Worm (Caenorhabditis elegans) whole organism, mixed stage, embryonic: ENCODE results near the gene pygo-1.

Experiments used
- M03D4.4 ChIP-seq: sonication (generic microtip); optimal IDR thresholded peaks from 2 replicates; lab custom pipeline; 2017; ENCODE audit warnings: mild to moderate bottlenecking, missing genetic modification characterization, missing compliant biosample characterization
- blmp-1 ChIP-seq: fragments of 150-350 bp; optimal IDR thresholded peaks from 2 replicates; lab custom pipeline; 2014; ENCODE audit warnings: missing biosample characterization, missing genetic modification characterization
- ceh-39 ChIP-seq: fragments of 150-350 bp; optimal IDR thresholded peaks from 2 replicates; lab custom pipeline; 2014; ENCODE audit warnings: missing biosample characterization, missing genetic modification characterization
- ceh-43 ChIP-seq: fragments of 200-800 bp; sonication (Bioruptor generic); optimal IDR thresholded peaks from 2 replicates; lab custom pipeline; 2018; ENCODE audit warnings: mild to moderate bottlenecking, missing genetic modification characterization, moderate library complexity, missing compliant biosample characterization
- ceh-83 ChIP-seq: fragments of 200-800 bp; sonication (Bioruptor generic); optimal IDR thresholded peaks from 2 replicates; lab custom pipeline; 2018; ENCODE audit warnings: mild to moderate bottlenecking, missing genetic modification characterization, missing compliant biosample characterization
- ces-1 ChIP-seq: fragments of 150-350 bp; optimal IDR thresholded peaks from 2 replicates; lab custom pipeline; 2014; ENCODE audit warnings: missing biosample characterization, missing genetic modification reagents, missing genetic modification characterization
- cnd-1 ChIP-seq: fragments of 200-800 bp; sonication (Bioruptor generic); optimal IDR thresholded peaks from 2 replicates; lab custom pipeline; 2018; ENCODE audit warnings: mild to moderate bottlenecking, missing genetic modification characterization, missing compliant biosample characterization
- drap-1 ChIP-seq: fragments of 200-800 bp; sonication (Bioruptor generic); optimal IDR thresholded peaks from 3 replicates; lab custom pipeline; 2018; ENCODE audit warnings: mild to moderate bottlenecking, missing genetic modification characterization, missing compliant biosample characterization
- elt-1 ChIP-seq: sonication (generic microtip); optimal IDR thresholded peaks from 2 replicates; lab custom pipeline; 2017; ENCODE audit warnings: missing genetic modification characterization, mild to moderate bottlenecking, missing compliant biosample characterization, antibody characterized with exemption, moderate library complexity, borderline replicate concordance; ENCODE audit not compliant: insufficient read depth
- elt-3 ChIP-seq: fragments of 150-350 bp; optimal IDR thresholded peaks from 2 replicates; lab custom pipeline; 2014; ENCODE audit warnings: missing biosample characterization, missing genetic modification characterization
- ham-2 ChIP-seq: fragments of 200-800 bp; sonication (Bioruptor generic); optimal IDR thresholded peaks from 2 replicates; lab custom pipeline; 2018; ENCODE audit warnings: mild to moderate bottlenecking, missing genetic modification characterization, missing compliant biosample characterization
- hlh-1 ChIP-seq: fragments of 150-350 bp; optimal IDR thresholded peaks from 2 replicates; lab custom pipeline; 2014; ENCODE audit warnings: missing biosample characterization, missing genetic modification reagents, missing genetic modification characterization
- lin-13 ChIP-seq: fragments of 150-350 bp; optimal IDR thresholded peaks from 2 replicates; lab custom pipeline; 2014; ENCODE audit warnings: missing biosample characterization, missing genetic modification characterization
- lin-32 ChIP-seq: fragments of 200-800 bp; sonication (Bioruptor generic); optimal IDR thresholded peaks from 2 replicates; lab custom pipeline; 2018; ENCODE audit warnings: mild to moderate bottlenecking, missing genetic modification characterization, missing compliant biosample characterization
- lsy-2 ChIP-seq: fragments of 150-350 bp; optimal IDR thresholded peaks from 2 replicates; lab custom pipeline; 2014; ENCODE audit warnings: missing biosample characterization, missing genetic modification characterization
- mep-1 ChIP-seq: fragments of 150-350 bp; optimal IDR thresholded peaks from 2 replicates; lab custom pipeline; 2017; ENCODE audit warnings: missing biosample characterization, missing genetic modification reagents, missing genetic modification characterization, inconsistent platforms
- mls-2 ChIP-seq: sonication (generic microtip); optimal IDR thresholded peaks from 2 replicates; lab custom pipeline; 2016; ENCODE audit warnings: mild to moderate bottlenecking, missing genetic modification characterization, moderate library complexity, missing compliant biosample characterization
- nhr-12 ChIP-seq: fragments of 150-350 bp; optimal IDR thresholded peaks from 2 replicates; lab custom pipeline; 2014; ENCODE audit warnings: missing biosample characterization, missing genetic modification characterization
- nhr-2 ChIP-seq: fragments of 150-350 bp; optimal IDR thresholded peaks from 2 replicates; lab custom pipeline; 2014; ENCODE audit warnings: missing biosample characterization, missing genetic modification characterization
- nhr-237 ChIP-seq: fragments of 150-350 bp; optimal IDR thresholded peaks from 2 replicates; lab custom pipeline; 2014; ENCODE audit warnings: missing biosample characterization, missing genetic modification characterization
- nhr-28 ChIP-seq: fragments of 150-350 bp; optimal IDR thresholded peaks from 2 replicates; lab custom pipeline; 2014; ENCODE audit warnings: missing biosample characterization, missing genetic modification characterization
- pha-4 ChIP-seq: fragments of 150-350 bp; optimal IDR thresholded peaks from 2 replicates; lab custom pipeline; 2018; ENCODE audit warnings: missing biosample characterization, missing genetic modification reagents, missing genetic modification characterization
- sem-2 ChIP-seq: fragments of 200-800 bp; sonication (Bioruptor generic); optimal IDR thresholded peaks from 2 replicates; lab custom pipeline; 2018; ENCODE audit warnings: mild to moderate bottlenecking, missing genetic modification characterization, missing compliant biosample characterization
- snpc-4 ChIP-seq: fragments of 150-350 bp; optimal IDR thresholded peaks from 2 replicates; lab custom pipeline; 2014; ENCODE audit warnings: missing biosample characterization, missing genetic modification characterization
- sptf-1 ChIP-seq: sonication (generic microtip); optimal IDR thresholded peaks from 2 replicates; lab custom pipeline; 2017; ENCODE audit warnings: mild to moderate bottlenecking, missing genetic modification characterization, moderate library complexity, missing compliant biosample characterization
- tbx-8 ChIP-seq: fragments of 200-800 bp; sonication (Bioruptor generic); optimal IDR thresholded peaks from 2 replicates; lab custom pipeline; 2018; ENCODE audit warnings: mild to moderate bottlenecking, missing genetic modification characterization, moderate library complexity, missing compliant biosample characterization
- unc-120 ChIP-seq: sonication (generic microtip); optimal IDR thresholded peaks from 2 replicates; lab custom pipeline; 2017; ENCODE audit warnings: missing genetic modification characterization, missing compliant biosample characterization; ENCODE audit not compliant: poor library complexity, severe bottlenecking
- unc-39 ChIP-seq: fragments of 150-350 bp; optimal IDR thresholded peaks from 2 replicates; lab custom pipeline; 2014; ENCODE audit warnings: missing biosample characterization, missing genetic modification characterization
- zip-8 ChIP-seq: fragments of 150-350 bp; optimal IDR thresholded peaks from 2 replicates; lab custom pipeline; 2014; ENCODE audit warnings: missing biosample characterization, missing genetic modification characterization
- ztf-11 ChIP-seq: fragments of 150-350 bp; optimal IDR thresholded peaks from 2 replicates; lab custom pipeline; 2014; ENCODE audit warnings: missing biosample characterization, missing genetic modification characterization

The pygo-1 gene

ce11 chrIV:5090993-5091793 is 8.1 kb downstream of the pygo-1 start, which contains the start of the genes snpn-1 and C02B10.4:
Gene snpn-1 (minus strand): TSS chrIV:5091043.
Gene C02B10.4 (plus strand): TSS chrIV:5091586.
- TF ChIP-seq ceh-83 (GFP tag; lab: Kevin White, UChicago) (no peak), cnd-1 (tag; lab: Kevin White, UChicago) (no peak), mls-2 (tag; lab: Kevin White, UChicago) (no peak), ztf-11 (tag; lab: Kevin White, UChicago) (peak; percentile 27), pha-4 (tag; lab: Kevin White, UChicago) (peak; percentile 1), ceh-39 (tag; lab: Kevin White, UChicago) (peak; percentile 59), ces-1 (peak; percentile 92), lsy-2 (tag; lab: Kevin White, UChicago) (peak; percentile 97), nhr-237 (tag; lab: Kevin White, UChicago) (no peak), ceh-43 (peak; percentile 52), unc-120 (no peak)
- TF ChIP-seq, all 35 proteins: peak for 6

ce11 chrIV:5093462-5093861 is 10.4 kb downstream of the pygo-1 start:
- peak; percentile 45 for TF ChIP-seq mls-2 (tag; lab: Kevin White, UChicago)
- TF ChIP-seq sptf-1 (tag; lab: Kevin White, UChicago), result peak; percentile 37
- no peak for TF ChIP-seq pha-4 (tag; lab: Kevin White, UChicago)
- TF ChIP-seq lin-32 (GFP tag; lab: Kevin White, UChicago), result peak; percentile 30
- TF ChIP-seq sem-2 (GFP tag; lab: Kevin White, UChicago), result no peak
- TF ChIP-seq ceh-43, result peak; percentile 55
- no peak for TF ChIP-seq zip-8 (tag; lab: Kevin White, UChicago)

- no peak for TF ChIP-seq elt-1 (tag; lab: Kevin White, UChicago)
- TF ChIP-seq unc-39, result no peak
- TF ChIP-seq lsy-2 (tag; lab: Kevin White, UChicago), result no peak
- no peak for TF ChIP-seq snpc-4 (tag; lab: Kevin White, UChicago)
- TF ChIP-seq mls-2 (tag; lab: Kevin White, UChicago), result no peak
- peak; percentile 48 for TF ChIP-seq ces-1
- TF ChIP-seq M03D4.4 (tag; lab: Kevin White, UChicago), result peak; percentile 6
- no peak for TF ChIP-seq lin-32 (GFP tag; lab: Kevin White, UChicago)
- no peak for TF ChIP-seq ceh-83 (GFP tag; lab: Kevin White, UChicago)
- TF ChIP-seq nhr-237 (tag; lab: Kevin White, UChicago), result no peak
- no peak for TF ChIP-seq unc-120
- no peak for TF ChIP-seq hlh-1 (tag; lab: Kevin White, UChicago)
- no peak for TF ChIP-seq ceh-39 (tag; lab: Kevin White, UChicago)
- TF ChIP-seq lin-13 (tag; lab: Kevin White, UChicago), result no peak
- no peak for TF ChIP-seq nhr-2
- TF ChIP-seq, all 35 proteins: peak for 2
These were observed 17.0 kb downstream of the pygo-1 start for ce11 chrIV:5100145-5100544.

- no peak for TF ChIP-seq lsy-2 (tag; lab: Kevin White, UChicago)
- no peak for TF ChIP-seq elt-3 (tag; lab: Kevin White, UChicago)
- no peak for TF ChIP-seq unc-39
- TF ChIP-seq nhr-2, result no peak
- TF ChIP-seq drap-1 (GFP tag; lab: Kevin White, UChicago), result no peak
- TF ChIP-seq pha-4 (tag; lab: Kevin White, UChicago), result no peak
- TF ChIP-seq nhr-28 (tag; lab: Kevin White, UChicago), result no peak
- TF ChIP-seq lin-32 (GFP tag; lab: Kevin White, UChicago), result no peak
- no peak for TF ChIP-seq ham-2 (GFP tag; lab: Kevin White, UChicago)
- no peak for TF ChIP-seq mls-2 (tag; lab: Kevin White, UChicago)
- TF ChIP-seq ceh-43, result no peak
- TF ChIP-seq blmp-1, result no peak
- TF ChIP-seq nhr-12 (tag; lab: Kevin White, UChicago), result no peak
- TF ChIP-seq sptf-1 (tag; lab: Kevin White, UChicago), result no peak
- no peak for TF ChIP-seq tbx-8 (GFP tag; lab: Kevin White, UChicago)
- TF ChIP-seq mep-1 (tag; lab: Kevin White, UChicago), result no peak
These were observed 18.8 kb downstream of the pygo-1 start for ce11 chrIV:5101945-5102344.
